Worm (Caenorhabditis elegans) whole organism, L4/young adult: Measurements from ENCODE around the gene ZK402.1.
"Not testable (repeated sequence)": the region's sequence is repeated elsewhere in the genome, so short reads cannot be mapped to it uniquely, and the experiment has no call there.

Experiments used
- W03F9.2 ChIP-seq: fragments of 150-350 bp; optimal IDR thresholded peaks from 2 replicates; lab custom pipeline; 2014; ENCODE audit warnings: missing biosample characterization, missing genetic modification characterization
- dao-5 ChIP-seq: sonication (generic microtip); optimal IDR thresholded peaks from 2 replicates; lab custom pipeline; 2016; ENCODE audit warnings: missing genotype, missing genetic modification characterization, moderate library complexity, missing compliant biosample characterization
- him-1 ChIP-seq: sonication (generic microtip); optimal IDR thresholded peaks from 2 replicates; lab custom pipeline; 2016; ENCODE audit warnings: missing genotype, missing genetic modification reagents, missing genetic modification characterization, missing compliant biosample characterization

DNA sequence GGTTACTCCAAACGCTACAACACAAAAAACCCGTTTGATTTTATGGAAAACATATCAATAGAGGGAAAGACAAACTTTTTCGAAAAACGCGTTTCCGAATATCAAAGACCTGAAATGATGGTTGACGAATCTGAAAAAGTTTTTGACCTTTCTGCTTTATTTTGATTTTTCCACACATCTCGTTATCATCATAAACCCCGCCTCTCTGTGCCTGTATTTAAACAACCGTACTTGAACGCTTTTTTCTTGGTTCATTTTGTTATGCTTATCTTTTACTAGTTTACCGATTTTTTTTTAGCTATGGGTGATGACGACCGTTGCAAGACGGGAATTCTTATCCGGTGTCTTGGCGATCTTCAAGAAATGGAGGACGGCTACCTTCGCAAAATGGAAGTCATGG is 26.6 kb downstream of the ZK402.1 start, which contains the start of gene F19G12.1:
- not testable (repeated sequence) for TF ChIP-seq him-1 (tag; lab: Kevin White, UChicago); dao-5; W03F9.2 (tag; lab: Kevin White, UChicago)
